Worm (Caenorhabditis elegans) whole organism, young adult: Measurements from ENCODE around the gene F58E6.5.

Experiments
- B0035.1 ChIP-seq: sonication (generic microtip); optimal IDR thresholded peaks from 2 replicates; lab custom pipeline; 2016; ENCODE audit warnings: missing genetic modification characterization, mild to moderate bottlenecking, missing compliant biosample characterization, missing genotype, missing genetic modification reagents
- B0336.3 ChIP-seq: fragments of 200-800 bp; sonication (Bioruptor generic); IDR thresholded peaks from 2 replicates; pipeline ENCODE4 v1.3.6; 2022; ENCODE audit warnings: missing genetic modification characterization, missing compliant biosample characterization
- C06A6.2 ChIP-seq: fragments of 200-800 bp; sonication (Bioruptor generic); conservative IDR thresholded peaks from 2 replicates; pipeline ENCODE4 v1.3.6; 2022; ENCODE audit warnings: missing genetic modification characterization, missing compliant biosample characterization
- F49E8.2 ChIP-seq: sonication (generic microtip); optimal IDR thresholded peaks from 3 replicates; lab custom pipeline; 2017; ENCODE audit warnings: missing genetic modification characterization, mild to moderate bottlenecking, missing compliant biosample characterization, antibody characterized with exemption, moderate library complexity; ENCODE audit not compliant: insufficient read depth
- F57C9.4 ChIP-seq: sonication (generic microtip); optimal IDR thresholded peaks from 2 replicates; lab custom pipeline; 2017; ENCODE audit warnings: mild to moderate bottlenecking, missing genetic modification characterization, missing compliant biosample characterization
- K11D2.4 ChIP-seq: fragments of 200-800 bp; sonication (Bioruptor generic); IDR thresholded peaks from 2 replicates; pipeline ENCODE4 v1.3.6; 2022; ENCODE audit warnings: missing genetic modification reagents, missing genetic modification characterization, missing compliant biosample characterization
- Y53G8AR.9 ChIP-seq: fragments of 200-800 bp; sonication (Bioruptor generic); conservative IDR thresholded peaks from 2 replicates; pipeline ENCODE4 v1.3.6; 2022; ENCODE audit warnings: missing genetic modification reagents, missing genetic modification characterization, missing compliant biosample characterization
- Y56A3A.18 ChIP-seq: fragments of 200-800 bp; sonication (Bioruptor generic); IDR thresholded peaks from 2 replicates; pipeline ENCODE4 v1.3.6; 2022; ENCODE audit warnings: missing genetic modification reagents, missing genetic modification characterization, missing compliant biosample characterization
- athp-1 ChIP-seq: sonication (generic microtip); optimal IDR thresholded peaks from 2 replicates; lab custom pipeline; 2017; ENCODE audit warnings: mild to moderate bottlenecking, missing genetic modification characterization, missing compliant biosample characterization
- attf-3 ChIP-seq: fragments of 200-800 bp; sonication (Bioruptor generic); conservative IDR thresholded peaks from 2 replicates; pipeline ENCODE4 v1.3.6; 2022; ENCODE audit warnings: missing genetic modification reagents, missing genetic modification characterization, missing compliant biosample characterization
- attf-5 ChIP-seq: fragments of 200-800 bp; sonication (Bioruptor generic); optimal IDR thresholded peaks from 2 replicates; lab custom pipeline; 2018; ENCODE audit warnings: mild to moderate bottlenecking, missing genetic modification characterization, missing compliant biosample characterization
- attf-6 ChIP-seq: fragments of 200-800 bp; sonication (Bioruptor generic); IDR thresholded peaks from 2 replicates; pipeline ENCODE4 v1.3.6; 2022; ENCODE audit warnings: missing genetic modification reagents, missing genetic modification characterization, missing compliant biosample characterization
- bed-1 ChIP-seq: fragments of 200-800 bp; sonication (Bioruptor generic); IDR thresholded peaks from 2 replicates; pipeline ENCODE4 v1.3.6; 2022; ENCODE audit warnings: missing genetic modification reagents, missing genetic modification characterization, missing compliant biosample characterization
- ceh-40 ChIP-seq: fragments of 200-800 bp; sonication (Bioruptor generic); IDR thresholded peaks from 2 replicates; pipeline ENCODE4 v1.3.6; 2022; ENCODE audit warnings: missing genetic modification characterization, missing compliant biosample characterization
- ceh-58 ChIP-seq: fragments of 200-800 bp; sonication (Bioruptor generic); IDR thresholded peaks from 2 replicates; pipeline ENCODE4 v1.3.6; 2022; ENCODE audit warnings: missing genetic modification characterization, missing compliant biosample characterization
- ceh-91 ChIP-seq: fragments of 200-800 bp; sonication (Bioruptor generic); IDR thresholded peaks from 2 replicates; pipeline ENCODE4 v1.3.6; 2022; ENCODE audit warnings: missing genetic modification reagents, missing genetic modification characterization, missing compliant biosample characterization
- egl-44 ChIP-seq: fragments of 200-800 bp; sonication (Bioruptor generic); IDR thresholded peaks from 2 replicates; pipeline ENCODE4 v1.3.6; 2022; ENCODE audit warnings: missing genetic modification reagents, missing genetic modification characterization, missing compliant biosample characterization
- ets-4 ChIP-seq: fragments of 200-800 bp; sonication (Bioruptor generic); optimal IDR thresholded peaks from 2 replicates; lab custom pipeline; 2018; ENCODE audit warnings: mild to moderate bottlenecking, missing genetic modification characterization, missing compliant biosample characterization
- fkh-3 ChIP-seq: sonication (generic microtip); optimal IDR thresholded peaks from 2 replicates; lab custom pipeline; 2016; ENCODE audit warnings: mild to moderate bottlenecking, missing genetic modification characterization, missing compliant biosample characterization
- hmg-1.2 ChIP-seq: fragments of 200-800 bp; sonication (Bioruptor generic); IDR thresholded peaks from 2 replicates; pipeline ENCODE4 v1.3.6; 2022; ENCODE audit warnings: missing genetic modification reagents, missing genetic modification characterization, missing compliant biosample characterization
- lag-1 ChIP-seq: fragments of 200-800 bp; sonication (Bioruptor generic); IDR thresholded peaks from 2 replicates; pipeline ENCODE4 v1.3.6; 2022; ENCODE audit warnings: missing genetic modification reagents, missing genetic modification characterization, missing compliant biosample characterization
- let-526 ChIP-seq: fragments of 200-800 bp; sonication (Bioruptor generic); IDR thresholded peaks from 2 replicates; pipeline ENCODE4 v1.3.6; 2022; ENCODE audit warnings: missing genetic modification reagents, missing genetic modification characterization, missing compliant biosample characterization
- let-607 ChIP-seq, 2 experiments: fragments of 200-800 bp in 1 of 2; sonication (Bioruptor generic) in 1 of 2; sonication (generic microtip) in 1 of 2; optimal IDR thresholded peaks; 2 replicates each; lab custom pipeline; 2016 to 2018; ENCODE audit warnings: mild to moderate bottlenecking in 2 of 2, missing compliant biosample characterization in 2 of 2, missing genetic modification characterization in 2 of 2, moderate library complexity in 2 of 2, missing genotype in 1 of 2
- lin-40 ChIP-seq: sonication (generic microtip); optimal IDR thresholded peaks from 2 replicates; lab custom pipeline; 2016; ENCODE audit warnings: missing genetic modification characterization, mild to moderate bottlenecking, missing compliant biosample characterization, missing genotype, missing genetic modification reagents
- madf-6 ChIP-seq: fragments of 200-800 bp; sonication (Bioruptor generic); IDR thresholded peaks from 2 replicates; pipeline ENCODE4 v1.3.6; 2022; ENCODE audit warnings: missing genetic modification reagents, missing genetic modification characterization, missing compliant biosample characterization
- mes-4 ChIP-seq: sonication (generic microtip); optimal IDR thresholded peaks from 2 replicates; lab custom pipeline; 2016; ENCODE audit warnings: missing genotype, missing genetic modification characterization, missing compliant biosample characterization
- nfya-1 ChIP-seq: sonication (generic microtip); optimal IDR thresholded peaks from 2 replicates; lab custom pipeline; 2017; ENCODE audit warnings: antibody characterized with exemption, missing compliant biosample characterization, missing genetic modification characterization, borderline replicate concordance; ENCODE audit not compliant: insufficient read depth
- nfya-2 ChIP-seq: fragments of 200-800 bp; sonication (Bioruptor generic); IDR thresholded peaks from 2 replicates; pipeline ENCODE4 v1.3.6; 2022; ENCODE audit warnings: missing genetic modification reagents, missing genetic modification characterization, missing compliant biosample characterization
- nfyb-1 ChIP-seq: fragments of 200-800 bp; sonication (Bioruptor generic); IDR thresholded peaks from 2 replicates; pipeline ENCODE4 v1.3.6; 2022; ENCODE audit warnings: missing genetic modification reagents, missing genetic modification characterization, missing compliant biosample characterization
- pha-4 ChIP-seq: fragments of 150-350 bp; sonication (generic microtip); optimal IDR thresholded peaks from 2 replicates; lab custom pipeline; 2014; ENCODE audit warnings: missing biosample characterization, missing genetic modification reagents, missing genetic modification characterization
- rec-8 ChIP-seq, 2 experiments: sonication (generic microtip); optimal IDR thresholded peaks; 2 replicates each; lab custom pipeline; 2016; ENCODE audit warnings: mild to moderate bottlenecking in 2 of 2, missing genetic modification characterization in 2 of 2, missing genetic modification reagents in 2 of 2, missing genotype in 2 of 2, missing biosample characterization in 1 of 2, missing compliant biosample characterization in 1 of 2, moderate library complexity in 1 of 2
- snpc-1.3 ChIP-seq: sonication (generic microtip); optimal IDR thresholded peaks from 2 replicates; lab custom pipeline; 2017; ENCODE audit warnings: missing genetic modification characterization, mild to moderate bottlenecking, missing compliant biosample characterization, antibody characterized with exemption, moderate library complexity, missing genotype, missing genetic modification reagents; ENCODE audit not compliant: insufficient read depth
- snpc-4 ChIP-seq, 5 experiments: fragments of 150-350 bp in 1 of 5; sonication (generic microtip) in 4 of 5; optimal IDR thresholded peaks; 2 replicates each; lab custom pipeline; 2014 to 2018; ENCODE audit warnings: missing genetic modification characterization in 5 of 5, missing biosample characterization in 3 of 5, antibody characterized with exemption in 2 of 5, mild to moderate bottlenecking in 2 of 5, missing compliant biosample characterization in 2 of 5, missing genotype in 2 of 5, moderate library complexity in 2 of 5, missing genetic modification reagents in 1 of 5
- unc-130 ChIP-seq: sonication (generic microtip); optimal IDR thresholded peaks from 2 replicates; lab custom pipeline; 2016; ENCODE audit warnings: missing genetic modification reagents, missing genetic modification characterization, missing compliant biosample characterization
- zfh-2 ChIP-seq: fragments of 200-800 bp; sonication (Bioruptor generic); conservative IDR thresholded peaks from 2 replicates; pipeline ENCODE4 v1.3.6; 2022; ENCODE audit warnings: missing genetic modification reagents, missing genetic modification characterization, missing compliant biosample characterization
- zim-3 ChIP-seq: sonication (generic microtip); optimal IDR thresholded peaks from 2 replicates; lab custom pipeline; 2017; ENCODE audit warnings: mild to moderate bottlenecking, missing genetic modification characterization, moderate library complexity, missing compliant biosample characterization

Gene F58E6.5

ce11 chrV:9752918-9753317 lies 1.4 kb downstream of the F58E6.5 start, which contains the start of gene F58E6.6:
Gene F58E6.6 (minus strand): TSS chrV:9753018.
- no peak for TF ChIP-seq fkh-3 (tag; lab: Kevin White, UChicago)
- no peak for TF ChIP-seq ets-4 (GFP tag; lab: Kevin White, UChicago)
- no peak for TF ChIP-seq ceh-91
- no peak for TF ChIP-seq Y56A3A.18 (GFP tag; lab: Robert Waterston, UW)
- no peak for TF ChIP-seq C06A6.2 (GFP tag; lab: Robert Waterston, UW)
- no peak for TF ChIP-seq snpc-1.3 (tag; lab: Kevin White, UChicago)
- no peak for TF ChIP-seq nfya-2
- no peak for TF ChIP-seq madf-6 (GFP tag; lab: Robert Waterston, UW)
- no peak for TF ChIP-seq ceh-58 (GFP tag; lab: Robert Waterston, UW)
- TF ChIP-seq, all 124 proteins: peak for 0

ce11 chrV:9750308-9750707 lies 4.1 kb downstream of the F58E6.5 start, which contains the start of gene F58E6.4:
Gene F58E6.4 (minus strand): TSS chrV:9750408.
- TF ChIP-seq egl-44 (GFP tag; lab: Robert Waterston, UW): no peak
- no peak for TF ChIP-seq lag-1 (GFP tag; lab: Robert Waterston, UW)
- no peak for TF ChIP-seq F57C9.4
- TF ChIP-seq attf-6 (GFP tag; lab: Robert Waterston, UW): no peak
- TF ChIP-seq rec-8 (tag; optimal IDR thresholded peaks at IDR 0.05; lab: Kevin White, UChicago): no peak
- no peak for TF ChIP-seq K11D2.4 (GFP tag; lab: Robert Waterston, UW)
- no peak for TF ChIP-seq B0035.1 (tag; lab: Kevin White, UChicago)
- TF ChIP-seq hmg-1.2: no peak
- no peak for TF ChIP-seq nfya-1
- no peak for TF ChIP-seq zfh-2 (GFP tag; lab: Robert Waterston, UW)
- no peak for TF ChIP-seq let-526 (GFP tag; lab: Robert Waterston, UW)
- TF ChIP-seq F49E8.2 (tag; lab: Kevin White, UChicago): no peak
- TF ChIP-seq ceh-58 (GFP tag; lab: Robert Waterston, UW): no peak
- no peak for TF ChIP-seq unc-130 (GFP tag; lab: Kevin White, UChicago)
- no peak for TF ChIP-seq attf-3 (GFP tag; lab: Robert Waterston, UW)

DNA sequence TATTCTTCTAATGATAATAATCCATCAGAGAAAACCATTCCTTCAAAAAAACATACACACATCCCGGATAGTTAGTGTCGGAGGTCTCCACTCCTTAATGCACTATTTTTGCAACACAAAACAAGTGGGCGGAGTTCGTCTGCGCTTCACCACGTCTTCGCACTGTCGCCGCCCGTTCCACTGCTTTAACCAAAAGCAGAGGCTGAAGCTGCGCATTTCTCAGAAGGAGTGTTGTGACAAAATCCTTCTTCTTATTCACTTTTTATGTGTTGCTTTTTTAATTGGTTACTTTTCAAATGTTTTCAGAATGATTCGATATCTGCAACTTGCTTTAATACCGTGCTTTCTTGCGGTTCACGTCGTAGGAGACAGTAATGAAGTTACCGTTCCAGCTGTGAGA lies 9.4 kb downstream of the F58E6.5 start, which contains the start of gene F58E6.13:
Gene F58E6.13, plus strand, starts transcription at position 301 of the 400 bp plus-strand sequence.
- peak; percentile 17 for TF ChIP-seq zim-3
- no peak for TF ChIP-seq pha-4 (tag; lab: Kevin White, UChicago)

ce11 chrV:9740858-9741257 lies 13.5 kb downstream of the F58E6.5 start, which contains the start of gene sta-2:
Gene sta-2 (plus strand): TSS chrV:9741206.
- TF ChIP-seq nfyb-1 (no peak), lin-40 (tag; lab: Kevin White, UChicago) (peak; percentile 27), F57C9.4 (no peak), attf-5 (GFP tag; lab: Kevin White, UChicago) (no peak)
- TF ChIP-seq, all 124 proteins: peak for 1

DNA sequence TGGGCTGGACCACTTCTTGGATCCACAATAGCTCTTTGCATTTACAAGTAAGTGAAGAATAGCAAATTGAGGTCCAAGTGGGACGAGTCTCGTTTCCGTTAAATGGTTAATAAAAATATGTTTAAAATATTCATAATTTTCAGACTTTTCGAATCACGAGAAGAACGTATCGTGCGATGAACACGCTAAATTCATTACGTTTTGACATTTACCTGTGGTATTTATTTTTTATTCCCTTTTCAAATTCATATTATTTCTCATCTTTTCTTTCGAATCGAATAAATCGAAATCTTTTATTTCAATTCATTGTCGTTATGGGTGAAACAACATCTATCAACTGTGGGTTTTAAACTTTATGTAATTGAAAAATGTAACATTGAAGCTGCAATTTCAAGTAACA lies 15.0 kb downstream of the F58E6.5 start, which contains the start of gene marc-1:
Gene marc-1, plus strand, starts transcription at position 301 of the 400 bp plus-strand sequence.
- no peak for TF ChIP-seq Y53G8AR.9 (GFP tag; lab: Robert Waterston, UW)
- no peak for TF ChIP-seq ets-4 (GFP tag; lab: Kevin White, UChicago)
- no peak for TF ChIP-seq athp-1 (tag; lab: Kevin White, UChicago)
- TF ChIP-seq lin-40 (tag; lab: Kevin White, UChicago): no peak
- TF ChIP-seq mes-4 (tag; lab: Kevin White, UChicago): no peak
- no peak for TF ChIP-seq bed-1 (GFP tag; lab: Robert Waterston, UW)
- no peak for TF ChIP-seq let-607 (tag; optimal IDR thresholded peaks at IDR 0.05; lab: Kevin White, UChicago)
- TF ChIP-seq attf-6 (GFP tag; lab: Robert Waterston, UW): no peak
- no peak for TF ChIP-seq ceh-40 (GFP tag; lab: Robert Waterston, UW)
- TF ChIP-seq B0336.3 (GFP tag; lab: Robert Waterston, UW): no peak
- TF ChIP-seq snpc-4 (GFP tag; optimal IDR thresholded peaks at IDR 0.05; lab: Kevin White, UChicago): no peak
- TF ChIP-seq snpc-4 (tag; optimal IDR thresholded peaks at IDR 0.05; lab: Kevin White, UChicago): no peak
- TF ChIP-seq, all 124 proteins: peak for 0
